Worm (Caenorhabditis elegans) whole organism, early embryonic: ENCODE data around the gene T11F8.5.
"Not testable (repeated sequence)": the region's sequence is repeated elsewhere in the genome, so short reads cannot be mapped to it uniquely, and the experiment has no call there.

Source experiments
- B0310.2 ChIP-seq: sonication (generic microtip); optimal IDR thresholded peaks from 2 replicates; lab custom pipeline; 2016; ENCODE audit warnings: mild to moderate bottlenecking, missing genetic modification characterization, missing compliant biosample characterization
- F13C5.2 ChIP-seq: sonication (generic microtip); optimal IDR thresholded peaks from 2 replicates; lab custom pipeline; 2017; ENCODE audit warnings: mild to moderate bottlenecking, missing genetic modification characterization, inconsistent platforms, missing compliant biosample characterization
- aly-1 ChIP-seq: sonication (generic microtip); optimal IDR thresholded peaks from 2 replicates; lab custom pipeline; 2016; ENCODE audit warnings: missing genetic modification characterization, missing compliant biosample characterization
- ama-1 ChIP-seq: fragments of 150-350 bp; optimal IDR thresholded peaks from 2 replicates; lab custom pipeline; 2014
- ceh-13 ChIP-seq: fragments of 200-800 bp; sonication (Bioruptor generic); optimal IDR thresholded peaks from 2 replicates; lab custom pipeline; 2018; ENCODE audit warnings: mild to moderate bottlenecking, missing genetic modification characterization, missing compliant biosample characterization
- ceh-36 ChIP-seq: sonication (generic microtip); optimal IDR thresholded peaks from 2 replicates; lab custom pipeline; 2016; ENCODE audit warnings: missing genetic modification characterization, inconsistent platforms, missing compliant biosample characterization
- ets-7 ChIP-seq: sonication (generic microtip); optimal IDR thresholded peaks from 2 replicates; lab custom pipeline; 2016; ENCODE audit warnings: missing genotype, missing genetic modification characterization, missing compliant biosample characterization
- flt-1 ChIP-seq: fragments of 200-800 bp; sonication (Bioruptor generic); IDR thresholded peaks from 2 replicates; pipeline ENCODE4 v1.3.6; 2022; ENCODE audit warnings: missing genetic modification characterization, missing compliant biosample characterization
- hmbx-1 ChIP-seq: sonication (generic microtip); optimal IDR thresholded peaks from 2 replicates; lab custom pipeline; 2016; ENCODE audit warnings: mild to moderate bottlenecking, missing genetic modification characterization, missing compliant biosample characterization
- hmg-4 ChIP-seq: fragments of 200-800 bp; sonication (Bioruptor generic); optimal IDR thresholded peaks from 2 replicates; lab custom pipeline; 2018; ENCODE audit warnings: mild to moderate bottlenecking, missing genetic modification characterization, missing compliant biosample characterization
- hnd-1 ChIP-seq: sonication (generic microtip); optimal IDR thresholded peaks from 2 replicates; lab custom pipeline; 2016; ENCODE audit warnings: missing genetic modification characterization, missing compliant biosample characterization
- pes-1 ChIP-seq: fragments of 200-800 bp; sonication (Bioruptor generic); IDR thresholded peaks from 2 replicates; pipeline ENCODE4 v1.3.6; 2022; ENCODE audit warnings: missing genetic modification reagents, missing genetic modification characterization, missing compliant biosample characterization
- scrt-1 ChIP-seq: fragments of 200-800 bp; sonication (Bioruptor generic); IDR thresholded peaks from 2 replicates; pipeline ENCODE4 v1.3.6; 2022; ENCODE audit warnings: missing genetic modification characterization, missing compliant biosample characterization
- sea-1 ChIP-seq: fragments of 200-800 bp; sonication (Bioruptor generic); conservative IDR thresholded peaks from 2 replicates; pipeline ENCODE4 v1.3.6; 2022; ENCODE audit warnings: missing genetic modification characterization, missing compliant biosample characterization
- tbx-11 ChIP-seq: fragments of 200-800 bp; sonication (Bioruptor generic); IDR thresholded peaks from 2 replicates; pipeline ENCODE4 v1.3.6; 2022; ENCODE audit warnings: missing genetic modification characterization, missing compliant biosample characterization
- tbx-37 ChIP-seq: fragments of 200-800 bp; sonication (Bioruptor generic); conservative IDR thresholded peaks from 2 replicates; pipeline ENCODE4 v1.3.6; 2022; ENCODE audit warnings: missing genetic modification reagents, missing genetic modification characterization, missing compliant biosample characterization
- tra-4 ChIP-seq: sonication (generic microtip); optimal IDR thresholded peaks from 2 replicates; lab custom pipeline; 2017; ENCODE audit warnings: missing genetic modification characterization, missing compliant biosample characterization

Gene T11F8.5

ce11 chrIV:5482723-5483122 lies at the start of gene T11F8.5:
TSS of gene T11F8.5 (plus strand) at chrIV:5483023.
- no peak for TF ChIP-seq B0310.2 (tag; lab: Kevin White, UChicago)
- no peak for TF ChIP-seq hmbx-1 (tag; lab: Kevin White, UChicago)
- no peak for TF ChIP-seq ets-7 (tag; lab: Kevin White, UChicago)
- no peak for TF ChIP-seq flt-1 (GFP tag; lab: Robert Waterston, UW)
- TF ChIP-seq sea-1 (GFP tag; lab: Robert Waterston, UW): no peak
- no peak for TF ChIP-seq hnd-1 (tag; lab: Kevin White, UChicago)
- TF ChIP-seq hmg-4 (GFP tag; lab: Kevin White, UChicago): no peak
- TF ChIP-seq ceh-36 (tag; lab: Kevin White, UChicago): no peak
- no peak for TF ChIP-seq ama-1 (lab: Kevin White, UChicago)
- no peak for TF ChIP-seq scrt-1 (GFP tag; lab: Robert Waterston, UW)
- TF ChIP-seq ceh-13 (GFP tag; lab: Kevin White, UChicago): no peak
- TF ChIP-seq tbx-11 (GFP tag; lab: Robert Waterston, UW): no peak
- TF ChIP-seq aly-1 (tag; lab: Kevin White, UChicago): no peak
- TF ChIP-seq tbx-37 (GFP tag; lab: Robert Waterston, UW): no peak
- TF ChIP-seq pes-1 (GFP tag; lab: Robert Waterston, UW): no peak
- no peak for TF ChIP-seq tra-4 (tag; lab: Kevin White, UChicago)
- TF ChIP-seq F13C5.2 (tag; lab: Kevin White, UChicago): no peak

- no peak for TF ChIP-seq pes-1 (GFP tag; lab: Robert Waterston, UW)
- no peak for TF ChIP-seq hnd-1 (tag; lab: Kevin White, UChicago)
- no peak for TF ChIP-seq sea-1 (GFP tag; lab: Robert Waterston, UW)
- no peak for TF ChIP-seq aly-1 (tag; lab: Kevin White, UChicago)
- no peak for TF ChIP-seq scrt-1 (GFP tag; lab: Robert Waterston, UW)
- no peak for TF ChIP-seq tra-4 (tag; lab: Kevin White, UChicago)
- no peak for TF ChIP-seq F13C5.2 (tag; lab: Kevin White, UChicago)
- TF ChIP-seq hmbx-1 (tag; lab: Kevin White, UChicago): no peak
- no peak for TF ChIP-seq tbx-37 (GFP tag; lab: Robert Waterston, UW)
- no peak for TF ChIP-seq ceh-13 (GFP tag; lab: Kevin White, UChicago)
- TF ChIP-seq hmg-4 (GFP tag; lab: Kevin White, UChicago): no peak
- TF ChIP-seq ceh-36 (tag; lab: Kevin White, UChicago): no peak
Measured at ce11 chrIV:5438705-5439104, 44.1 kb upstream of the T11F8.5 start, which contains the start of gene mgl-3. TSS of gene mgl-3 (plus strand) at chrIV:5439005.

- TF ChIP-seq hmbx-1 (tag; lab: Kevin White, UChicago): no peak
- no peak for TF ChIP-seq scrt-1 (GFP tag; lab: Robert Waterston, UW)
- no peak for TF ChIP-seq aly-1 (tag; lab: Kevin White, UChicago)
- no peak for TF ChIP-seq pes-1 (GFP tag; lab: Robert Waterston, UW)
- TF ChIP-seq tbx-11 (GFP tag; lab: Robert Waterston, UW): no peak
- no peak for TF ChIP-seq ceh-13 (GFP tag; lab: Kevin White, UChicago)
- TF ChIP-seq flt-1 (GFP tag; lab: Robert Waterston, UW): no peak
- TF ChIP-seq hmg-4 (GFP tag; lab: Kevin White, UChicago): no peak
- TF ChIP-seq tbx-37 (GFP tag; lab: Robert Waterston, UW): no peak
- TF ChIP-seq B0310.2 (tag; lab: Kevin White, UChicago): no peak
- no peak for TF ChIP-seq ets-7 (tag; lab: Kevin White, UChicago)
- no peak for TF ChIP-seq ama-1 (lab: Kevin White, UChicago)
- TF ChIP-seq sea-1 (GFP tag; lab: Robert Waterston, UW): no peak
- TF ChIP-seq F13C5.2 (tag; lab: Kevin White, UChicago): no peak
- no peak for TF ChIP-seq tra-4 (tag; lab: Kevin White, UChicago)
- no peak for TF ChIP-seq ceh-36 (tag; lab: Kevin White, UChicago)
- no peak for TF ChIP-seq hnd-1 (tag; lab: Kevin White, UChicago)
Measured at ce11 chrIV:5452667-5453066, 30.2 kb upstream of the T11F8.5 start, which contains the start of gene Y4C6A.4. TSS of gene Y4C6A.4 (plus strand) at chrIV:5452967.

ce11 chrIV:5455999-5456398 lies 26.8 kb upstream of the T11F8.5 start, which contains the start of gene Y4C6A.3:
TSS of gene Y4C6A.3 (minus strand) at chrIV:5456099.
- TF ChIP-seq sea-1 (GFP tag; lab: Robert Waterston, UW); hmg-4 (GFP tag; lab: Kevin White, UChicago); hnd-1 (tag; lab: Kevin White, UChicago): not testable (repeated sequence)

- TF ChIP-seq hmg-4 (GFP tag; lab: Kevin White, UChicago): no peak
- no peak for TF ChIP-seq F13C5.2 (tag; lab: Kevin White, UChicago)
- no peak for TF ChIP-seq tbx-11 (GFP tag; lab: Robert Waterston, UW)
- TF ChIP-seq flt-1 (GFP tag; lab: Robert Waterston, UW): no peak
- TF ChIP-seq hmbx-1 (tag; lab: Kevin White, UChicago): no peak
- TF ChIP-seq ama-1 (lab: Kevin White, UChicago): no peak
- TF ChIP-seq scrt-1 (GFP tag; lab: Robert Waterston, UW): no peak
- TF ChIP-seq ets-7 (tag; lab: Kevin White, UChicago): no peak
Measured at ce11 chrIV:5462820-5463219, 20.0 kb upstream of the T11F8.5 start.

- TF ChIP-seq aly-1 (tag; lab: Kevin White, UChicago); pes-1 (GFP tag; lab: Robert Waterston, UW); ets-7 (tag; lab: Kevin White, UChicago): not testable (repeated sequence)
Measured at ce11 chrIV:5464403-5464802, 18.4 kb upstream of the T11F8.5 start, which contains the start of gene Y52D5A.2. TSS of gene Y52D5A.2 (minus strand) at chrIV:5464503.

ce11 chrIV:5469739-5470138 lies 13.1 kb upstream of the T11F8.5 start, which contains the start of gene rme-2:
TSS of gene rme-2 (plus strand) at chrIV:5470026.
- TF ChIP-seq pes-1 (GFP tag; lab: Robert Waterston, UW) (no peak), tra-4 (tag; lab: Kevin White, UChicago) (no peak), flt-1 (GFP tag; lab: Robert Waterston, UW) (no peak), ama-1 (lab: Kevin White, UChicago) (no peak), ceh-36 (tag; lab: Kevin White, UChicago) (no peak), ceh-13 (GFP tag; lab: Kevin White, UChicago) (no peak), sea-1 (GFP tag; lab: Robert Waterston, UW) (no peak), scrt-1 (GFP tag; lab: Robert Waterston, UW) (no peak)
